Worm (Caenorhabditis elegans): ENCODE data around the gene ctns-1.

ctns-1 gene

DNA sequence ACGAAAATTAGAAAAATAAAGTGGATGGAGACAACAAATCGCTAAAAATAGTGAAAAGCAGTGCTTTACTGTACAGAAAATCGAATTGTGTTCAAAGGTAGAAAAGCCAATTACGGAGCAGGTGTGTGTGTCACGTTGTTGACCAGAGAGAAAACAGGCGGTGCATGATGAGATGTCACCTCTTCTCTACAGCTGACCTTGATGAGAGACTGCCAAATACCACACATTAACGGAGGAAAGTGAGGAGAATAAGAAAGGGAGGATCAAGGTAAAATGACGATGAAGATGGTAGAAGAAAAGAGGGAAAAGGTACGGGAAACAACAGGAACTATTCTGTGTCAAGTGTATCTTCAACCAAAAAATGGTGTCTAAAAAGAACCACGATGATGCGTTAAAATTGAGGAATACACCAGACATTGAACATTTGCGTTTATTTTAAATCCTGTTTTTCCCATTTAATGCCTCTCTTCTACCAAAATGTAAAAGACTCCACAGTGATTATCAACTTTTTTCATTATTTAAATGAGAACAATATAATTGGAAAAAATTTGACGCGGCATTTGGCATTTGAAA lies 37.4 kb downstream of the ctns-1 start:
- TF ChIP-seq mxl-2 (GFP tag; conservative IDR thresholded peaks at IDR 0.05) (no peak), ces-1 (GFP tag; optimal IDR thresholded peaks at IDR 0.05) (no peak), nhr-76 (tag; optimal IDR thresholded peaks at IDR 0.05) (no peak), pha-4 (GFP tag; IDR thresholded peaks at IDR 0.05) (no peak), pha-4 (tag; optimal IDR thresholded peaks at IDR 0.05) (no peak), dmd-8 (GFP tag; IDR thresholded peaks at IDR 0.05) (no peak), ama-1 (optimal IDR thresholded peaks at IDR 0.05) (no peak), duxl-1 (tag; optimal IDR thresholded peaks at IDR 0.05; ENCODE audit: poor library complexity) (no peak), nhr-25 (tag; optimal IDR thresholded peaks at IDR 0.05; ENCODE audit: borderline replicate concordance, insufficient read depth) (peak; percentile 59), nhr-42 (GFP tag; IDR thresholded peaks at IDR 0.05) (no peak), zip-11 (GFP tag; IDR thresholded peaks at IDR 0.05) (no peak), aly-2 (tag; optimal IDR thresholded peaks at IDR 0.05) (no peak), nhr-10 (tag; optimal IDR thresholded peaks at IDR 0.05) (no peak), T20F7.1 (GFP tag; optimal IDR thresholded peaks at IDR 0.05) (no peak), unc-62 (GFP tag; optimal IDR thresholded peaks at IDR 0.05 in 1 of 2) (peak in 1 of 2 experiments; percentile 83), unc-62 (tag; optimal IDR thresholded peaks at IDR 0.05) (no peak), hlh-30 (tag; optimal IDR thresholded peaks at IDR 0.05; ENCODE audit: insufficient read depth) (peak; percentile 43)

- TF ChIP-seq T26A8.4 (GFP tag; IDR thresholded peaks at IDR 0.05): no peak
- TF ChIP-seq F26F4.8 (GFP tag; conservative IDR thresholded peaks at IDR 0.05): no peak
- no peak for TF ChIP-seq F37D6.2 (tag; optimal IDR thresholded peaks at IDR 0.05)
- no peak for TF ChIP-seq nhr-42 (GFP tag; IDR thresholded peaks at IDR 0.05)
- TF ChIP-seq nhr-28 (tag; optimal IDR thresholded peaks at IDR 0.05): no peak
- TF ChIP-seq nhr-111 (GFP tag; optimal IDR thresholded peaks at IDR 0.05): no peak
- TF ChIP-seq egl-27 (tag; optimal IDR thresholded peaks at IDR 0.05): no peak
- no peak for TF ChIP-seq daf-12 (tag; optimal IDR thresholded peaks at IDR 0.05)
- TF ChIP-seq Y5F2A.4 (GFP tag; optimal IDR thresholded peaks at IDR 0.05): no peak
- no peak for TF ChIP-seq T20F7.1 (GFP tag; optimal IDR thresholded peaks at IDR 0.05)
- no peak for TF ChIP-seq hmg-1.1 (GFP tag; IDR thresholded peaks at IDR 0.05)
- TF ChIP-seq saeg-2 (GFP tag; IDR thresholded peaks at IDR 0.05): no peak
- no peak for TF ChIP-seq ZK337.2 (GFP tag; IDR thresholded peaks at IDR 0.05)
- no peak for TF ChIP-seq nhr-6 (tag; optimal IDR thresholded peaks at IDR 0.05)
- TF ChIP-seq pqm-1 (tag; optimal IDR thresholded peaks at IDR 0.05): no peak
- no peak for TF ChIP-seq tra-1 (GFP tag; IDR thresholded peaks at IDR 0.05)
- no peak for TF ChIP-seq Y48G9A.11 (GFP tag; IDR thresholded peaks at IDR 0.05)
- TF ChIP-seq fkh-10 (GFP tag; optimal IDR thresholded peaks at IDR 0.05): no peak
- no peak for TF ChIP-seq ceh-62 (tag; optimal IDR thresholded peaks at IDR 0.05)
- TF ChIP-seq daf-19 (GFP tag; conservative IDR thresholded peaks at IDR 0.05): no peak
Measured at ce11 chrII:8093914-8094313, 42.8 kb downstream of the ctns-1 start.

ce11 chrII:8093283-8093682 lies 43.4 kb downstream of the ctns-1 start:
- peak; percentile 93 for TF ChIP-seq aha-1 (tag)
- TF ChIP-seq nhr-48 (tag; optimal IDR thresholded peaks at IDR 0.05): no peak

- TF ChIP-seq egl-43 (GFP tag; IDR thresholded peaks at IDR 0.05) (no peak), aha-1 (tag) (peak; percentile 58)
Measured at ce11 chrII:8092537-8092936, 44.2 kb downstream of the ctns-1 start, which contains the start of gene ltd-1. Gene ltd-1 (minus strand): TSS chrII:8092754.
